Worm (Caenorhabditis elegans) whole organism, late embryonic: ENCODE data around the gene srh-279.

Source experiments
- F13H6.1 ChIP-seq: sonication (generic microtip); optimal IDR thresholded peaks from 2 replicates; lab custom pipeline; 2016; ENCODE audit warnings: missing genetic modification characterization, missing compliant biosample characterization
- K09A11.1 ChIP-seq: sonication (generic microtip); optimal IDR thresholded peaks from 2 replicates; lab custom pipeline; 2017; ENCODE audit warnings: antibody characterized with exemption, mild to moderate bottlenecking, missing genetic modification characterization, missing compliant biosample characterization; ENCODE audit not compliant: insufficient read depth
- ama-1 ChIP-seq: fragments of 150-350 bp; optimal IDR thresholded peaks from 2 replicates; lab custom pipeline; 2014
- ceh-2 ChIP-seq: sonication (generic microtip); optimal IDR thresholded peaks from 2 replicates; lab custom pipeline; 2016; ENCODE audit warnings: missing genotype, missing genetic modification characterization, missing compliant biosample characterization
- ceh-24 ChIP-seq: sonication (generic microtip); optimal IDR thresholded peaks from 2 replicates; lab custom pipeline; 2016; ENCODE audit warnings: mild to moderate bottlenecking, missing genetic modification characterization, missing compliant biosample characterization
- ceh-31 ChIP-seq: sonication (generic microtip); optimal IDR thresholded peaks from 2 replicates; lab custom pipeline; 2016; ENCODE audit warnings: missing genetic modification characterization, missing compliant biosample characterization
- ceh-34 ChIP-seq: sonication (generic microtip); optimal IDR thresholded peaks from 2 replicates; lab custom pipeline; 2016; ENCODE audit warnings: mild to moderate bottlenecking, missing genetic modification characterization, missing compliant biosample characterization
- ceh-6 ChIP-seq: fragments of 200-800 bp; sonication (Bioruptor generic); optimal IDR thresholded peaks from 2 replicates; lab custom pipeline; 2018; ENCODE audit warnings: mild to moderate bottlenecking, missing genetic modification characterization, missing compliant biosample characterization
- ceh-9 ChIP-seq: sonication (generic microtip); optimal IDR thresholded peaks from 2 replicates; lab custom pipeline; 2016; ENCODE audit warnings: mild to moderate bottlenecking, missing genetic modification characterization, inconsistent platforms, missing compliant biosample characterization
- dve-1 ChIP-seq: sonication (generic microtip); optimal IDR thresholded peaks from 2 replicates; lab custom pipeline; 2017; ENCODE audit warnings: antibody characterized with exemption, mild to moderate bottlenecking, missing genetic modification characterization, missing compliant biosample characterization
- elt-4 ChIP-seq: sonication (generic microtip); optimal IDR thresholded peaks from 2 replicates; lab custom pipeline; 2016; ENCODE audit warnings: missing genetic modification characterization, missing compliant biosample characterization
- ets-4 ChIP-seq: sonication (generic microtip); optimal IDR thresholded peaks from 2 replicates; lab custom pipeline; 2016; ENCODE audit warnings: missing genetic modification characterization, missing compliant biosample characterization
- eyg-1 ChIP-seq: sonication (generic microtip); optimal IDR thresholded peaks from 2 replicates; lab custom pipeline; 2016; ENCODE audit warnings: missing genotype, missing genetic modification characterization, missing compliant biosample characterization
- fax-1 ChIP-seq: sonication (generic microtip); optimal IDR thresholded peaks from 2 replicates; lab custom pipeline; 2016; ENCODE audit warnings: missing genotype, missing genetic modification characterization, missing compliant biosample characterization
- gmeb-2 ChIP-seq: sonication (generic microtip); optimal IDR thresholded peaks from 2 replicates; lab custom pipeline; 2016; ENCODE audit warnings: missing genetic modification characterization, inconsistent platforms, missing compliant biosample characterization
- hlh-15 ChIP-seq: sonication (generic microtip); optimal IDR thresholded peaks from 2 replicates; lab custom pipeline; 2016; ENCODE audit warnings: missing genetic modification characterization, missing compliant biosample characterization
- hlh-6 ChIP-seq: sonication (generic microtip); optimal IDR thresholded peaks from 2 replicates; lab custom pipeline; 2016; ENCODE audit warnings: missing genotype, missing genetic modification characterization, missing compliant biosample characterization
- hlh-8 ChIP-seq: sonication (generic microtip); optimal IDR thresholded peaks from 2 replicates; lab custom pipeline; 2016; ENCODE audit warnings: missing genotype, missing genetic modification characterization, missing compliant biosample characterization
- madf-2 ChIP-seq: sonication (generic microtip); optimal IDR thresholded peaks from 2 replicates; lab custom pipeline; 2017; ENCODE audit warnings: missing genetic modification characterization, missing compliant biosample characterization
- nhr-11 ChIP-seq: fragments of 150-350 bp; optimal IDR thresholded peaks from 2 replicates; lab custom pipeline; 2014; ENCODE audit warnings: missing biosample characterization, missing genetic modification characterization
- nhr-232 ChIP-seq: sonication (generic microtip); optimal IDR thresholded peaks from 2 replicates; lab custom pipeline; 2016; ENCODE audit warnings: missing genetic modification characterization, missing compliant biosample characterization
- pag-3 ChIP-seq: sonication (generic microtip); optimal IDR thresholded peaks from 2 replicates; lab custom pipeline; 2016; ENCODE audit warnings: missing compliant biosample characterization, missing genetic modification characterization, borderline replicate concordance
- pax-1 ChIP-seq: fragments of 150-350 bp; optimal IDR thresholded peaks from 2 replicates; lab custom pipeline; 2014; ENCODE audit warnings: missing biosample characterization, missing genetic modification characterization
- pha-2 ChIP-seq: sonication (generic microtip); optimal IDR thresholded peaks from 2 replicates; lab custom pipeline; 2017; ENCODE audit warnings: mild to moderate bottlenecking, missing genetic modification characterization, missing compliant biosample characterization
- pha-4 ChIP-seq: fragments of 150-350 bp; optimal IDR thresholded peaks from 2 replicates; lab custom pipeline; 2018; ENCODE audit warnings: missing biosample characterization, missing genetic modification reagents, missing genetic modification characterization
- pros-1 ChIP-seq: fragments of 150-350 bp; optimal IDR thresholded peaks from 2 replicates; lab custom pipeline; 2014; ENCODE audit warnings: missing biosample characterization, missing genetic modification reagents, missing genetic modification characterization
- rnt-1 ChIP-seq: sonication (generic microtip); optimal IDR thresholded peaks from 2 replicates; lab custom pipeline; 2016; ENCODE audit warnings: missing genetic modification characterization, missing compliant biosample characterization
- sdc-2 ChIP-seq: sonication (generic microtip); optimal IDR thresholded peaks from 2 replicates; lab custom pipeline; 2016; ENCODE audit warnings: missing genotype, missing genetic modification characterization, missing compliant biosample characterization
- sox-4 ChIP-seq: sonication (generic microtip); optimal IDR thresholded peaks from 2 replicates; lab custom pipeline; 2017; ENCODE audit warnings: mild to moderate bottlenecking, missing genetic modification characterization, inconsistent platforms, missing compliant biosample characterization
- tbx-2 ChIP-seq: sonication (generic microtip); optimal IDR thresholded peaks from 2 replicates; lab custom pipeline; 2016; ENCODE audit warnings: missing genetic modification characterization, missing compliant biosample characterization
- ttx-3 ChIP-seq: sonication (generic microtip); optimal IDR thresholded peaks from 2 replicates; lab custom pipeline; 2016; ENCODE audit warnings: missing genetic modification reagents, missing genetic modification characterization, missing compliant biosample characterization
- unc-3 ChIP-seq, 2 experiments: fragments of 200-800 bp in 1 of 2; sonication (Bioruptor generic) in 1 of 2; sonication (generic microtip) in 1 of 2; conservative IDR thresholded peaks in 1 of 2; optimal IDR thresholded peaks in 1 of 2; 2 replicates each; pipeline versions ENCODE4 v1.3.6 to Lab custom; 2016 to 2022; ENCODE audit warnings: missing compliant biosample characterization in 2 of 2, missing genetic modification characterization in 2 of 2, missing genetic modification reagents in 1 of 2
- unc-42 ChIP-seq: sonication (generic microtip); optimal IDR thresholded peaks from 2 replicates; lab custom pipeline; 2016; ENCODE audit warnings: missing genotype, missing genetic modification characterization, missing compliant biosample characterization
- unc-55 ChIP-seq: sonication (generic microtip); optimal IDR thresholded peaks from 2 replicates; lab custom pipeline; 2017; ENCODE audit warnings: missing biosample characterization, missing genetic modification reagents, missing genetic modification characterization
- unc-86 ChIP-seq: sonication (generic microtip); optimal IDR thresholded peaks from 2 replicates; lab custom pipeline; 2016; ENCODE audit warnings: missing genetic modification characterization, missing compliant biosample characterization
- ztf-16 ChIP-seq: sonication (generic microtip); optimal IDR thresholded peaks from 2 replicates; lab custom pipeline; 2017; ENCODE audit warnings: missing genetic modification characterization, missing compliant biosample characterization

The srh-279 gene

DNA sequence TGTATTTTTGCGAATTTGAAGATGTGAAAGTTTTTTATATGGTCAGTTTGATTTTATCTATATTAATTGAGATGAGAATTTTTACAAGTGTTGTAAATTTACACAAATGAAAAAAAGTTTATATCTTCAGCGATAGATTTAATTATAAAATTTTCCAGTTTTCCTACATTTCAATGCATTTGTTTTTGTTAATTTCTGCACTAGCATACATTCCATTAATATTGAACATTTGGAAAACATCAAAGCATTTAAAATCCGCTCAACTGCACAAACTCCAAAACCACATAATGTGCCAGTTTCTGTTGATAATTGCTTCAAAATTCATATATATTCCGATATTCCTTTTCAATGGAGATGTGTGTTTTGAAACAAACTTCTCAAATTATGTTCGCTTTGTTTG is 9.3 kb upstream of the srh-279 start, which contains the start of gene srh-277:
Gene srh-277, plus strand, starts transcription at position 301 of the 400 bp plus-strand sequence.
- TF ChIP-seq pha-2 (tag; lab: Kevin White, UChicago) (no peak), elt-4 (tag; lab: Kevin White, UChicago) (no peak), ceh-24 (tag; lab: Kevin White, UChicago) (no peak), madf-2 (no peak), ceh-34 (tag; lab: Kevin White, UChicago) (no peak), sox-4 (tag; lab: Kevin White, UChicago) (no peak), ceh-31 (tag; lab: Kevin White, UChicago) (no peak), ceh-2 (tag; lab: Kevin White, UChicago) (no peak), unc-55 (GFP tag; lab: Kevin White, UChicago) (no peak), pax-1 (tag; lab: Kevin White, UChicago) (no peak), pag-3 (tag; lab: Kevin White, UChicago) (no peak), hlh-15 (no peak), fax-1 (tag; lab: Kevin White, UChicago) (no peak)

- TF ChIP-seq ttx-3 (tag; lab: Kevin White, UChicago) (no peak), ets-4 (tag; lab: Kevin White, UChicago) (no peak), ztf-16 (tag; lab: Kevin White, UChicago) (no peak), ceh-6 (GFP tag; lab: Kevin White, UChicago) (no peak), unc-42 (tag; lab: Kevin White, UChicago) (no peak), unc-86 (tag; lab: Kevin White, UChicago) (no peak), rnt-1 (tag; lab: Kevin White, UChicago) (no peak), unc-3 (GFP tag; conservative IDR thresholded peaks at IDR 0.05; lab: Robert Waterston, UW) (no peak), unc-3 (tag; optimal IDR thresholded peaks at IDR 0.05; lab: Kevin White, UChicago) (no peak), pros-1 (tag; lab: Kevin White, UChicago) (no peak), elt-4 (tag; lab: Kevin White, UChicago) (no peak), F13H6.1 (tag; lab: Kevin White, UChicago) (no peak), unc-55 (GFP tag; lab: Kevin White, UChicago) (no peak), tbx-2 (tag; lab: Kevin White, UChicago) (no peak), hlh-6 (tag; lab: Kevin White, UChicago) (no peak), hlh-8 (tag; lab: Kevin White, UChicago) (no peak), sdc-2 (no peak), eyg-1 (tag; lab: Kevin White, UChicago) (no peak)
Observed at ce11 chrV:16183357-16183756, 8.9 kb upstream of the srh-279 start, which contains the start of gene srz-14. Gene srz-14 (plus strand): TSS chrV:16183657.

DNA sequence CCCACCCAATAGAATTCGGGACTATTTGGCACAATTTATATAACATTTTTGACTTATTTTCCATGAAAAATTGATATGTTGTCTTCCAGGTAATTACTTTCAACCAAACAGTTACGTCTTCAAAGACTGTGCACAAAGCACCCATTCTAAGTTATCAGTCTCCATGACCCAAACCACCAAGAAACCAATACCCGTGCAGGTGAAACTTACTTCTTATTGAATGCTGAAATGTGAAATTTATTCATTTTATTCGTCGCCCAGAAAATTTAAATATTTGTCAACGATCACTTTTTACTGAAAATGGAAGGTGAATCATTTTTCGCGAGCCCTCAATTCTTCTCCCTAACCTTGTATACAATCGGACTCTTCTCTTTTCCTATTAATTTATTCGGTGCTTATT is 1.7 kb upstream of the srh-279 start, which contains the start of gene srh-281:
Gene srh-281, plus strand, starts transcription at position 301 of the 400 bp plus-strand sequence.
- no peak for TF ChIP-seq elt-4 (tag; lab: Kevin White, UChicago)
- no peak for TF ChIP-seq ttx-3 (tag; lab: Kevin White, UChicago)
- no peak for TF ChIP-seq gmeb-2
- no peak for TF ChIP-seq ama-1 (lab: Kevin White, UChicago)
- TF ChIP-seq unc-3 (GFP tag; conservative IDR thresholded peaks at IDR 0.05; lab: Robert Waterston, UW), result no peak
- TF ChIP-seq unc-3 (tag; optimal IDR thresholded peaks at IDR 0.05; lab: Kevin White, UChicago), result no peak
- no peak for TF ChIP-seq sdc-2

ce11 chrV:16194639-16195038 is 2.4 kb downstream of the srh-279 start, which contains the start of gene rabr-4:
Gene rabr-4 (plus strand): TSS chrV:16194939.
- TF ChIP-seq sox-4 (tag; lab: Kevin White, UChicago), result no peak
- TF ChIP-seq ceh-9 (tag; lab: Kevin White, UChicago), result no peak
- TF ChIP-seq fax-1 (tag; lab: Kevin White, UChicago), result no peak
- TF ChIP-seq dve-1 (tag; lab: Kevin White, UChicago), result no peak
- TF ChIP-seq ceh-34 (tag; lab: Kevin White, UChicago), result no peak
- no peak for TF ChIP-seq nhr-232
- TF ChIP-seq K09A11.1 (tag; lab: Kevin White, UChicago), result no peak
- no peak for TF ChIP-seq pha-4
- no peak for TF ChIP-seq nhr-11 (tag; lab: Kevin White, UChicago)
- no peak for TF ChIP-seq hlh-15
- no peak for TF ChIP-seq rnt-1 (tag; lab: Kevin White, UChicago)
